Fruit fly (Drosophila melanogaster): Measurements from ENCODE around the gene CG33509.

CG33509 gene

DNA sequence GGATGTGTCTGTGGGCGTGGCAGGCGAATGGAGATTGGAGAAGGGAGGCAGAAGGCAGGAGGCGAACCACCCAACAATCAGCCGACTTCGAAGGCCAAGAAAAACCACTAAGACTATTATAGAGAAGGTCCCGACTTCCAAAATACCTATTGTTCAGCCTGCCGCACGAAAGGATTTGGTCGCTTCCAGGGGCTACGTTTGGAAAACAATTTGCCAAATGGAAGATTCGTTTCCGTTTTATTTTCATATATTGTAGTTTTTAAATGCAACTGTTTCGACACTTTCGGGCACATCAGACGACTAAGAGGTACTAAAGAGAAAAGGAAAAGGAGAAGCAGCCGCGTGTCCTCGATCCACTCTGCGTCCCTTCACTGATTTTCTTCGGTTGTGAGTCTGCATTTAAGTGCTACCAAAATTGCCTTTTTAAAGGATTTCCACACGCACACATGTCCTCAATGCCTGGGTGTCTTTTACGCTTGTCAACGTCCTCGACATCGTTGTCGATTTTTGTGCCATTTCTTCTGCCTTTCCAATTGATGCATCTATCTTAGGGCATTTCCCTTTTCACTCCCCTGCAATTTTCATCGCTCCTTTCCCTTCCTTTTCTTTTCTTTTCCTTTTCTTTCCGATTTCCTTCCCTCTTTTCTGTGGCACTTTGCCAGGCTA lies 50.5 kb downstream of the CG33509 start:
- TF ChIP-seq toe (GFP tag; optimal IDR thresholded peaks at IDR 0.05): no peak

Data from whole organism, adult.